Worm (Caenorhabditis elegans): ENCODE data around the gene egrh-1.

Gene egrh-1

DNA sequence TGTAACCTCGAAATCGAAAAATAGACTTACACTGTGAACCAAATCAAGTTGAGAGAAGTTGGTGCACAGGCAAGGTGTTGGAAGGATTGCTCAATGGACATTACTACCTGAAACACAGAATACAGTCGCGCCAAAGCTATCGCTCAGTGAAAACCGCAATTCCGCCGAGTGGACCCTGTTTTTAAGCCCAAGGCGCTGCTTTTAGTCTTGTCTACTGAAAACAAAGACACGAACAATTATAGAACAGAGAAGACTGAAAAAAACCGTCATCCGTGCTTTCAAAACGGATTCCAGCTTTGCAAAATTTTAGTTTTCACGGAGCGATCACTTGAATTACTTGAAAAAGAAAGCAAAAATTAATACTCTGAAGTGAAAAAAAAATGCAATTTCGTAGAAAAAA lies 22.5 kb downstream of the egrh-1 start, which contains the start of gene F31F6.1:
Gene F31F6.1, minus strand, starts transcription at position 101 of the 400 bp plus-strand sequence.
- TF ChIP-seq nhr-48 (tag; optimal IDR thresholded peaks at IDR 0.05) (no peak), F37D6.2 (tag; optimal IDR thresholded peaks at IDR 0.05) (no peak), lin-38 (GFP tag; IDR thresholded peaks at IDR 0.05) (no peak), cey-2 (tag; optimal IDR thresholded peaks at IDR 0.05; ENCODE audit: borderline replicate concordance, insufficient read depth) (no peak)

DNA sequence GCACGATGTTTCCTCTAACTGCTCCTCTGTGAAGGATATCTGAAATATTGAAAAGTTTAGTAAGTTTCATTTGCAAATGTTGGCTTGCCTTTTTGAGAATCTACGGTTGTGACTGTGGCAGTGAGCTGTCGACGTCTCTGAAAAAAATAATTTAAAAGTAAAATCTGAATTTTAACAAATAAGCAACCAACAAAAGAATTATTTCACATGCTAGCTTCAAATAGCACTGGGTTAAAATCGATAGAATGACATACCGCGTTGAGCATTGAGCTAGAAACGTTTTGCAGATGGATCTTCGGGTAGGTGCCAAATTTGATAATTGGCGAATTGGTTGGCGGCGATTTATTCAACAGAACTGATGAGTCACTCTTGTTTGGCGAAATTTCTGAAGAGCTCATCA lies 26.0 kb downstream of the egrh-1 start, which contains the start of gene F31F6.2:
Gene F31F6.2, minus strand, starts transcription at position 101 of the 400 bp plus-strand sequence.
- TF ChIP-seq nhr-42 (GFP tag; IDR thresholded peaks at IDR 0.05) = no peak
- TF ChIP-seq lin-15B (tag; optimal IDR thresholded peaks at IDR 0.05) = no peak
- no peak for TF ChIP-seq daf-16 (GFP tag; optimal IDR thresholded peaks at IDR 0.05)
- no peak for TF ChIP-seq daf-16 (tag; optimal IDR thresholded peaks at IDR 0.05)
- no peak for TF ChIP-seq fos-1 (tag; optimal IDR thresholded peaks at IDR 0.05)
- no peak for TF ChIP-seq mep-1 (tag; optimal IDR thresholded peaks at IDR 0.05)
- TF ChIP-seq dmd-6 (GFP tag; IDR thresholded peaks at IDR 0.05) = no peak
- TF ChIP-seq dpl-1 (GFP tag; optimal IDR thresholded peaks at IDR 0.05) = no peak
- no peak for TF ChIP-seq Y48G9A.11 (GFP tag; IDR thresholded peaks at IDR 0.05)
- no peak for TF ChIP-seq ama-1 (optimal IDR thresholded peaks at IDR 0.05)
- TF ChIP-seq zip-2 (tag; optimal IDR thresholded peaks at IDR 0.05) = no peak
- TF ChIP-seq dmd-9 (GFP tag; IDR thresholded peaks at IDR 0.05) = no peak
- TF ChIP-seq nhr-28 (tag; optimal IDR thresholded peaks at IDR 0.05) = no peak
- TF ChIP-seq hif-1 (tag; optimal IDR thresholded peaks at IDR 0.05) = no peak
- no peak for TF ChIP-seq lin-13 (GFP tag; optimal IDR thresholded peaks at IDR 0.05)
- no peak for TF ChIP-seq ceh-32 (tag; optimal IDR thresholded peaks at IDR 0.05; ENCODE audit: poor library complexity)
- no peak for TF ChIP-seq sdz-12 (GFP tag; optimal IDR thresholded peaks at IDR 0.05)
- TF ChIP-seq nhr-10 (tag; optimal IDR thresholded peaks at IDR 0.05) = no peak

DNA sequence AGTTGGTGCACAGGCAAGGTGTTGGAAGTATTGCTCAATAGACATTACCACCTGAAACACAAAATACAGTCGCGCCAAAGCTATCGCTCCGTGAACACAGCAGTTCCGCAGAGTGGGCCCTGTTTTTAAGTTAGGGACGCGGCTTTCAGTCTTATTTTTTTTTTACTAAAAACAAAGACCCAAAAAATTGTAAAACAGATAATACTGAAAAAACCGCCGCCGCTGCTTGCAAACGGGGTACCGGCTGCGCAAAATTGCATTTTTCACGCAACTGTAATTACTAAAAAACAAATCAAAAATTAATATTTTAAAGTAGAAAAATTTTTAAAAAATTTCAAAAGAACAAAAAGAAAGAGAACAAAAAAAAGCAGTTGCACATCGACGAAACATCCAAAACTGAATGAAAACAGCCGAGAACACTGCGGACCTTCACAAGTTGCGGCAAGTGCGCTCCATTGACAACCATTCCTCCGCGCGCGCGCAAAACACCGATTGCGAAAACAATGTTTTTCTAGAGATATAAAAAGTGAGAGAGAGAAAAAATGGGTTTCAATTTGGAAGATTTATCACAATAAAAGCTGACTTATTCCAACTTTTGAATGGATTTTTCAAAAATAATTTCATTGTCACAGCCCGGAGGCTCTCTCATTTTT lies 27.2 kb downstream of the egrh-1 start, which contains the start of gene F31F6.3:
Gene F31F6.3, minus strand, starts transcription at position 51 of the 653 bp plus-strand sequence.
- no peak for TF ChIP-seq nhr-11 (tag; optimal IDR thresholded peaks at IDR 0.05)
- no peak for TF ChIP-seq set-16 (GFP tag; IDR thresholded peaks at IDR 0.05)

DNA sequence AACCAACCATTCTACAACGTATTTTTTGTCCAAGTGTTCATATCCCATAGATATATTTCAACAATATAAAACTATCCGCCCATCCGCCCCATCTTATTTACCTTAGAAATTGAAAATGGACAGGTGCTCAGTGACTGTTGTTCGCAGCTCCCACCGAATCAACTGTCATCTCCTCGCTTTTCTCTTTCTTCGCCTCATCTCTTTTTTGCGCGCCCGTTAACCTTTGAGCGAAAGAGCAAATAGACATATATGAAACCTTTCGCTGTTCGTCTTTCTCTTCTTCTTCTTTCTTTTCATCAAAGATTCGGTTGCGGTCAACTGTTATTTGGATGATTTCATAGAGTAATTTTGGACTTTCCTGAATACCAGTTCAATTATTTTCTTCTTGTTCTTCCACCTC lies 29.9 kb downstream of the egrh-1 start, which contains the start of gene sssh-1:
Gene sssh-1, plus strand, starts transcription at position 301 of the 400 bp plus-strand sequence.
- TF ChIP-seq ztf-7 (tag; optimal IDR thresholded peaks at IDR 0.05) (no peak), pqm-1 (tag; optimal IDR thresholded peaks at IDR 0.05) (no peak), ceh-62 (tag; optimal IDR thresholded peaks at IDR 0.05) (no peak), egl-43 (GFP tag; IDR thresholded peaks at IDR 0.05) (no peak), daf-8 (GFP tag; IDR thresholded peaks at IDR 0.05) (no peak), zip-2 (tag; optimal IDR thresholded peaks at IDR 0.05) (no peak), unc-130 (GFP tag; optimal IDR thresholded peaks at IDR 0.05) (no peak), nhr-237 (tag; optimal IDR thresholded peaks at IDR 0.05) (no peak), lin-1 (GFP tag; IDR thresholded peaks at IDR 0.05) (no peak)

DNA sequence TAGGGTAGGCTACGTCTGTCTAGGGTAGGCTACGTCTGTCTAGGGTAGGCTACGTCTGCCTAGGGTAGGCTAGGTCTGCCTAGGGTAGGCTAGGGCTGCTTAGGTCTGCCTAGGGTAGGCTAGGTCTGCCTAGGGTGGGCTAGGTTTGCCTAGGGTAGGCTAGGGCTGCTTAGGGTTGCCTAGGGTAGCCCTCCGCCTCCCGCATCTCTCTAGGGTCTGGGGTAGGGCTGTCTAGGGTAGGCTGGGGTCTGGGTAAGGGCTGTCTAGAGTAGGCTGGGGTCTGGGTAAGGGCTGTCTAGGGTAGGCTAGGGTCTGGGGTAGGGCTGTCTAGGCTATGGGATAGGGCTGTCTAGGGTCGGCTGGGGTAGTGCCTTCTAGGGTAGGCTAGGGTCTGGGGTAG lies 32.0 kb downstream of the egrh-1 start:
- TF ChIP-seq Y5F2A.4 (GFP tag; optimal IDR thresholded peaks at IDR 0.05) (no peak), set-16 (GFP tag; IDR thresholded peaks at IDR 0.05) (peak; percentile 62), egl-43 (GFP tag; IDR thresholded peaks at IDR 0.05) (0 out of 2 replicates have a peak, but pooled peaks have one; percentile 51)
